Worm (Caenorhabditis elegans) whole organism, L3 larva: ENCODE data around the gene F41D9.2.

Experiments
- ZK546.5 ChIP-seq: sonication (generic microtip); optimal IDR thresholded peaks from 2 replicates; lab custom pipeline; 2017; ENCODE audit warnings: missing biosample characterization, missing genetic modification characterization
- aly-2 ChIP-seq: fragments of 150-350 bp; optimal IDR thresholded peaks from 2 replicates; lab custom pipeline; 2014; ENCODE audit warnings: missing biosample characterization, missing genetic modification characterization
- ceh-28 ChIP-seq: fragments of 150-350 bp; optimal IDR thresholded peaks from 2 replicates; lab custom pipeline; 2014; ENCODE audit warnings: missing biosample characterization, missing genetic modification reagents, missing genetic modification characterization
- hmg-11 ChIP-seq: sonication (generic microtip); optimal IDR thresholded peaks from 2 replicates; lab custom pipeline; 2016; ENCODE audit warnings: missing genetic modification characterization, missing compliant biosample characterization
- jun-1 ChIP-seq: fragments of 150-350 bp; optimal IDR thresholded peaks from 2 replicates; lab custom pipeline; 2014; ENCODE audit warnings: missing biosample characterization, missing genetic modification reagents, missing genetic modification characterization
- lin-15B ChIP-seq: fragments of 150-350 bp; optimal IDR thresholded peaks from 2 replicates; lab custom pipeline; 2014; ENCODE audit warnings: missing biosample characterization, missing genetic modification characterization
- lin-39 ChIP-seq: fragments of 150-350 bp; optimal IDR thresholded peaks from 2 replicates; lab custom pipeline; 2018; ENCODE audit warnings: missing biosample characterization, missing genetic modification reagents, missing genetic modification characterization
- nhr-11 ChIP-seq: fragments of 150-350 bp; optimal IDR thresholded peaks from 2 replicates; lab custom pipeline; 2014; ENCODE audit warnings: missing biosample characterization, missing genetic modification characterization
- nhr-28 ChIP-seq: fragments of 150-350 bp; optimal IDR thresholded peaks from 2 replicates; lab custom pipeline; 2014; ENCODE audit warnings: missing biosample characterization, missing genetic modification characterization
- snpc-4 ChIP-seq: fragments of 150-350 bp; optimal IDR thresholded peaks from 2 replicates; lab custom pipeline; 2014; ENCODE audit warnings: missing biosample characterization, missing genetic modification characterization
- tbx-2 ChIP-seq: sonication (generic microtip); optimal IDR thresholded peaks from 2 replicates; lab custom pipeline; 2016; ENCODE audit warnings: mild to moderate bottlenecking, missing genetic modification characterization, missing compliant biosample characterization

DNA sequence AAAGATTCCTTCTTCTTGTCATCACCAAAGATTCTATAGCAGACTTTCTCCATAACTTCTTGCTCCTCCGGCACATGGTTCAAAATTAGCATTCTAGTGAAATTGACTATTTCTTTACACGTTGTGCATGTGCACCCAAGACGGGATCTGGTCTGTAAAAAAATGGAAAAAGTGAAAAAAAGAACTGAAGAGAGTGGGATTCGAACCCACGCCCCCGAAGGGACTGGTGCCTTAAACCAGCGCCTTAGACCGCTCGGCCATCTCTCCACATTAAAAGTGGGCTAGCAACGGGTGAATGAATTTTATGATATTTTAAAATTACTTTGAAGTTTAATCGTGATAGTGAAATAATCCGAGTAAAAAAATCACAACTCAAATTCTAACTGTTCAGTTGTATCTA is 33.0 kb upstream of the F41D9.2 start:
- TF ChIP-seq lin-39 (tag; lab: Kevin White, UChicago) (no peak), aly-2 (no peak), snpc-4 (tag; lab: Kevin White, UChicago) (no peak), hmg-11 (tag; lab: Kevin White, UChicago) (no peak), jun-1 (tag; lab: Kevin White, UChicago) (no peak), nhr-28 (tag; lab: Kevin White, UChicago) (no peak), nhr-11 (no peak), ceh-28 (tag; lab: Kevin White, UChicago) (no peak), ZK546.5 (no peak), tbx-2 (tag; lab: Kevin White, UChicago) (no peak), lin-15B (tag; lab: Kevin White, UChicago) (no peak)
